Fruit fly (Drosophila melanogaster): ENCODE results near the gene y.

DNA sequence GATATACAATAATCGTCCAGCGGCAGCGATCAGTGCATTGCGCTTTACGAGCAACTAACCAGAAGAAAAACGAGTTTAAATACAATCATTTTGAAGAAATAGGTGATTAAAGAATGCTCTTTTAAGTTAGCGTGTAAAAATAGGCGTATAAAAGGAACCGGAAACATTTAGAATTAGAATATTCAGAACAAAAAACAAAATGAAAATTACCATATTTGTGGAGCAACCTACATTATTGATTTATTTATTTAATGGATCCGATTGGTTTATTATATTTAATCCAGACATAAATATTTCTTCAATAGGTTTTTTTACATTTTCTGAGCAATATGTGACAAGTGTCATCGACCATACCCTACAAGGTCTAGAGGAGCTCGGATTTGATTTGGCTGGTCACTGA, 22.0 kb downstream of the y start:
- no peak for TF ChIP-seq CTCF (optimal IDR thresholded peaks at IDR 0.05)
- TF ChIP-seq CG8478 (optimal IDR thresholded peaks at IDR 0.05), result no peak

Measured in S2 (cell line).